Worm (Caenorhabditis elegans) whole organism, L4 larva: ENCODE measurements around the gene R10E11.5.

Experiments
- F37D6.2 ChIP-seq: sonication (generic microtip); optimal IDR thresholded peaks from 2 replicates; lab custom pipeline; 2016; ENCODE audit warnings: mild to moderate bottlenecking, missing genetic modification characterization, missing compliant biosample characterization
- F49E8.2 ChIP-seq: sonication (generic microtip); optimal IDR thresholded peaks from 2 replicates; lab custom pipeline; 2016; ENCODE audit warnings: missing compliant biosample characterization, mild to moderate bottlenecking, missing genetic modification characterization, borderline replicate concordance
- T20F7.1 ChIP-seq: fragments of 200-800 bp; sonication (Bioruptor generic); optimal IDR thresholded peaks from 2 replicates; lab custom pipeline; 2018; ENCODE audit warnings: mild to moderate bottlenecking, missing genetic modification characterization, missing compliant biosample characterization
- T26A8.4 ChIP-seq: fragments of 200-800 bp; sonication (Bioruptor generic); IDR thresholded peaks from 2 replicates; pipeline ENCODE4 v1.3.6; 2022; ENCODE audit warnings: missing genetic modification characterization, missing compliant biosample characterization
- Y5F2A.4 ChIP-seq: fragments of 200-800 bp; sonication (Bioruptor generic); optimal IDR thresholded peaks from 2 replicates; lab custom pipeline; 2018; ENCODE audit warnings: mild to moderate bottlenecking, missing genetic modification characterization, missing compliant biosample characterization
- ZK337.2 ChIP-seq: fragments of 200-800 bp; sonication (Bioruptor generic); IDR thresholded peaks from 2 replicates; pipeline ENCODE4 v1.3.6; 2022; ENCODE audit warnings: missing genetic modification reagents, missing genetic modification characterization, missing compliant biosample characterization
- ZK546.5 ChIP-seq, 2 experiments: sonication (generic microtip); optimal IDR thresholded peaks; 2 replicates each; lab custom pipeline; 2017; ENCODE audit warnings: missing biosample characterization in 2 of 2, missing genetic modification characterization in 2 of 2
- ama-1 ChIP-seq: fragments of 150-350 bp; optimal IDR thresholded peaks from 2 replicates; lab custom pipeline; 2014; ENCODE audit warnings: inconsistent platforms, mixed read lengths
- arid-1 ChIP-seq: fragments of 200-800 bp; sonication (Bioruptor generic); conservative IDR thresholded peaks from 2 replicates; pipeline ENCODE4 v1.3.6; 2022; ENCODE audit warnings: missing genetic modification reagents, missing genetic modification characterization, missing compliant biosample characterization
- attf-4 ChIP-seq: sonication (generic microtip); optimal IDR thresholded peaks from 3 replicates; lab custom pipeline; 2017; ENCODE audit warnings: missing biosample characterization, missing genetic modification characterization
- ceh-20 ChIP-seq: fragments of 200-800 bp; sonication (Bioruptor generic); IDR thresholded peaks from 2 replicates; pipeline ENCODE4 v1.3.6; 2022; ENCODE audit warnings: missing genetic modification reagents, missing genetic modification characterization, missing compliant biosample characterization
- ceh-28 ChIP-seq: fragments of 150-350 bp; optimal IDR thresholded peaks from 2 replicates; lab custom pipeline; 2014; ENCODE audit warnings: missing biosample characterization, missing genetic modification reagents, missing genetic modification characterization
- ceh-32 ChIP-seq: sonication (generic microtip); optimal IDR thresholded peaks from 2 replicates; lab custom pipeline; 2016; ENCODE audit warnings: mild to moderate bottlenecking, missing genetic modification characterization, missing compliant biosample characterization; ENCODE audit not compliant: poor library complexity
- ceh-44 ChIP-seq: fragments of 200-800 bp; sonication (Bioruptor generic); IDR thresholded peaks from 2 replicates; pipeline ENCODE4 v1.3.6; 2022; ENCODE audit warnings: missing genetic modification reagents, missing genetic modification characterization, missing compliant biosample characterization
- ceh-82 ChIP-seq: sonication (generic microtip); optimal IDR thresholded peaks from 2 replicates; lab custom pipeline; 2017; ENCODE audit warnings: missing biosample characterization, missing genetic modification characterization
- dmd-6 ChIP-seq: fragments of 200-800 bp; sonication (Bioruptor generic); IDR thresholded peaks from 2 replicates; pipeline ENCODE4 v1.3.6; 2022; ENCODE audit warnings: missing genetic modification reagents, missing genetic modification characterization, missing compliant biosample characterization
- dmd-8 ChIP-seq: fragments of 200-800 bp; sonication (Bioruptor generic); IDR thresholded peaks from 2 replicates; pipeline ENCODE4 v1.3.6; 2022; ENCODE audit warnings: missing genetic modification characterization, missing compliant biosample characterization
- dmd-9 ChIP-seq: fragments of 200-800 bp; sonication (Bioruptor generic); IDR thresholded peaks from 2 replicates; pipeline ENCODE4 v1.3.6; 2022; ENCODE audit warnings: missing genetic modification reagents, missing genetic modification characterization, missing compliant biosample characterization
- hif-1 ChIP-seq, 2 experiments: sonication (generic microtip); optimal IDR thresholded peaks; 2 replicates each; lab custom pipeline; 2016 to 2017; ENCODE audit warnings: missing compliant biosample characterization in 2 of 2, missing genetic modification characterization in 2 of 2, missing genetic modification reagents in 2 of 2, missing genotype in 2 of 2, mild to moderate bottlenecking in 1 of 2
- hlh-30 ChIP-seq: sonication (generic microtip); optimal IDR thresholded peaks from 2 replicates; lab custom pipeline; 2017; ENCODE audit warnings: antibody characterized with exemption, mild to moderate bottlenecking, missing genetic modification characterization, missing compliant biosample characterization; ENCODE audit not compliant: insufficient read depth
- hmg-1.1 ChIP-seq: fragments of 200-800 bp; sonication (Bioruptor generic); IDR thresholded peaks from 2 replicates; pipeline ENCODE4 v1.3.6; 2022; ENCODE audit warnings: missing genetic modification reagents, missing genetic modification characterization, missing compliant biosample characterization
- lin-1 ChIP-seq: fragments of 200-800 bp; sonication (Bioruptor generic); IDR thresholded peaks from 2 replicates; pipeline ENCODE4 v1.3.6; 2022; ENCODE audit warnings: missing genetic modification reagents, missing genetic modification characterization, missing compliant biosample characterization
- lsy-2 ChIP-seq, 2 experiments: fragments of 150-350 bp in 1 of 2; sonication (generic microtip) in 1 of 2; optimal IDR thresholded peaks; 2 replicates each; lab custom pipeline; 2014 to 2017; ENCODE audit warnings: missing biosample characterization in 2 of 2, missing genetic modification characterization in 2 of 2
- madf-9 ChIP-seq: fragments of 200-800 bp; sonication (Bioruptor generic); conservative IDR thresholded peaks from 2 replicates; pipeline ENCODE4 v1.3.6; 2022; ENCODE audit warnings: missing genetic modification reagents, missing genetic modification characterization, missing compliant biosample characterization
- mdl-1 ChIP-seq, 2 experiments: fragments of 150-350 bp in 1 of 2; sonication (generic microtip) in 1 of 2; optimal IDR thresholded peaks; 2 replicates each; lab custom pipeline; 2014 to 2017; ENCODE audit warnings: missing biosample characterization in 2 of 2, missing genetic modification characterization in 2 of 2
- mes-2 ChIP-seq: sonication (generic microtip); optimal IDR thresholded peaks from 2 replicates; lab custom pipeline; 2016; ENCODE audit warnings: missing genotype, mild to moderate bottlenecking, missing genetic modification characterization, missing compliant biosample characterization; ENCODE audit not compliant: poor library complexity, severe bottlenecking
- mxl-3 ChIP-seq: fragments of 200-800 bp; sonication (Bioruptor generic); optimal IDR thresholded peaks from 2 replicates; lab custom pipeline; 2018; ENCODE audit warnings: mild to moderate bottlenecking, missing genetic modification characterization, missing compliant biosample characterization
- nhr-10 ChIP-seq: fragments of 150-350 bp; optimal IDR thresholded peaks from 2 replicates; lab custom pipeline; 2014; ENCODE audit warnings: missing biosample characterization, missing genetic modification characterization
- nhr-102 ChIP-seq: sonication (generic microtip); optimal IDR thresholded peaks from 2 replicates; lab custom pipeline; 2016; ENCODE audit warnings: mild to moderate bottlenecking, missing genetic modification characterization, moderate library complexity, missing compliant biosample characterization
- nhr-11 ChIP-seq: fragments of 150-350 bp; optimal IDR thresholded peaks from 2 replicates; lab custom pipeline; 2014; ENCODE audit warnings: missing biosample characterization, missing genetic modification characterization
- nhr-111 ChIP-seq: fragments of 200-800 bp; sonication (Bioruptor generic); optimal IDR thresholded peaks from 2 replicates; lab custom pipeline; 2018; ENCODE audit warnings: mild to moderate bottlenecking, missing genetic modification characterization, missing compliant biosample characterization
- nhr-237 ChIP-seq: sonication (generic microtip); optimal IDR thresholded peaks from 2 replicates; lab custom pipeline; 2017; ENCODE audit warnings: missing biosample characterization, missing genetic modification characterization
- nhr-48 ChIP-seq: sonication (generic microtip); optimal IDR thresholded peaks from 2 replicates; lab custom pipeline; 2016; ENCODE audit warnings: mild to moderate bottlenecking, missing genetic modification characterization, missing compliant biosample characterization
- nhr-6 ChIP-seq: fragments of 150-350 bp; optimal IDR thresholded peaks from 2 replicates; lab custom pipeline; 2014; ENCODE audit warnings: missing biosample characterization, missing genetic modification characterization
- nhr-77 ChIP-seq: fragments of 150-350 bp; optimal IDR thresholded peaks from 2 replicates; lab custom pipeline; 2014; ENCODE audit warnings: missing biosample characterization, missing genetic modification characterization
- php-3 ChIP-seq: fragments of 200-800 bp; sonication (Bioruptor generic); IDR thresholded peaks from 2 replicates; pipeline ENCODE4 v1.3.6; 2022; ENCODE audit warnings: missing genetic modification reagents, missing genetic modification characterization, missing compliant biosample characterization
- rbr-2 ChIP-seq: sonication (generic microtip); optimal IDR thresholded peaks from 2 replicates; lab custom pipeline; 2016; ENCODE audit warnings: missing genotype, missing genetic modification characterization, missing compliant biosample characterization
- set-16 ChIP-seq: fragments of 200-800 bp; sonication (Bioruptor generic); IDR thresholded peaks from 2 replicates; pipeline ENCODE4 v1.3.6; 2022; ENCODE audit warnings: missing genetic modification reagents, missing genetic modification characterization, missing compliant biosample characterization
- snpc-1.2 ChIP-seq: fragments of 200-800 bp; sonication (Bioruptor generic); IDR thresholded peaks from 2 replicates; pipeline ENCODE4 v1.3.6; 2022; ENCODE audit warnings: missing genetic modification reagents, missing genetic modification characterization, missing compliant biosample characterization
- spr-3 ChIP-seq: fragments of 200-800 bp; sonication (Bioruptor generic); optimal IDR thresholded peaks from 2 replicates; lab custom pipeline; 2018; ENCODE audit warnings: mild to moderate bottlenecking, missing genetic modification characterization, missing compliant biosample characterization
- tag-97 ChIP-seq: fragments of 200-800 bp; sonication (Bioruptor generic); IDR thresholded peaks from 2 replicates; pipeline ENCODE4 v1.3.6; 2022; ENCODE audit warnings: missing genetic modification characterization, missing compliant biosample characterization
- tra-1 ChIP-seq: fragments of 200-800 bp; sonication (Bioruptor generic); IDR thresholded peaks from 2 replicates; pipeline ENCODE4 v1.3.6; 2022; ENCODE audit warnings: missing genetic modification reagents, missing genetic modification characterization, missing compliant biosample characterization
- unc-62 ChIP-seq, 3 experiments: fragments of 150-350 bp in 1 of 3; sonication (generic microtip); optimal IDR thresholded peaks in 2 of 3; peaks in 1 of 3; 1 replicate in 1 of 3; 2 replicates in 2 of 3; lab custom pipeline; 2014 to 2017; ENCODE audit warnings: missing biosample characterization in 3 of 3, missing genetic modification characterization in 3 of 3, missing genetic modification reagents in 3 of 3, missing genotype in 1 of 3
- vab-7 ChIP-seq: fragments of 200-800 bp; sonication (Bioruptor generic); IDR thresholded peaks from 2 replicates; pipeline ENCODE4 v1.3.6; 2022; ENCODE audit warnings: missing genetic modification reagents, missing genetic modification characterization, missing compliant biosample characterization
- zag-1 ChIP-seq: fragments of 150-350 bp; optimal IDR thresholded peaks from 2 replicates; lab custom pipeline; 2014; ENCODE audit warnings: missing biosample characterization, missing genetic modification characterization
- zfp-3 ChIP-seq: fragments of 200-800 bp; sonication (Bioruptor generic); conservative IDR thresholded peaks from 2 replicates; pipeline ENCODE4 v1.3.6; 2022; ENCODE audit warnings: missing genetic modification reagents, missing genetic modification characterization, missing compliant biosample characterization
- zip-11 ChIP-seq: fragments of 200-800 bp; sonication (Bioruptor generic); IDR thresholded peaks from 2 replicates; pipeline ENCODE4 v1.3.6; 2022; ENCODE audit warnings: missing genetic modification characterization, missing compliant biosample characterization
- zip-2 ChIP-seq: fragments of 150-350 bp; optimal IDR thresholded peaks from 2 replicates; lab custom pipeline; 2014; ENCODE audit warnings: missing biosample characterization, missing genetic modification characterization

R10E11.5 gene

DNA sequence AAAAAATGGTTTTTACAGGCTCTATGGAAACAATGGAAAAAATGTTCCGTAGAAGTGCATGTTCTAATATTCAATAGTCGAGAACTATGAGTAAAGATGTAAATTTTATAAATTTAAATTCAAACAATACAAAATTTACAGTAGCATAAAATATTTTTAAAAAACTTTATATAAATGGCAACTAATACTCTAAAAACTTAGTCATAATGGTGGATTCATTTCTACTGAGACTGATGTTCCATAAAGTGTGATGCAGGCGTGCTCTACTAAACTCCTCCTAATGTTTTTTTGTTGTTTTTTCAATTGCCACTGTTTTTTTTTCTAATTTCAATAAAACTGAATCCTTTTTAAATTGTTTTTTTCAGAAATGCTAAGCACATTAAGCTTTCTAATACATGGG lies 18.7 kb upstream of the R10E11.5 start, which contains the start of gene gtap-2 (continued):
- no peak for TF ChIP-seq zip-2 (tag; lab: Kevin White, UChicago)
- no peak for TF ChIP-seq zfp-3 (GFP tag; lab: Robert Waterston, UW)
- TF ChIP-seq ZK337.2, result no peak
- TF ChIP-seq snpc-1.2, result no peak
- TF ChIP-seq set-16 (GFP tag; lab: Robert Waterston, UW), result no peak
- TF ChIP-seq dmd-8 (GFP tag; lab: Robert Waterston, UW), result no peak
- TF ChIP-seq T26A8.4 (GFP tag; lab: Robert Waterston, UW), result no peak
- no peak for TF ChIP-seq unc-62 (GFP tag; optimal IDR thresholded peaks at IDR 0.05 in 1 of 2; lab: Kevin White, UChicago)
- TF ChIP-seq unc-62 (tag; optimal IDR thresholded peaks at IDR 0.05; lab: Kevin White, UChicago), result no peak
- no peak for TF ChIP-seq zip-11 (GFP tag; lab: Robert Waterston, UW)
- TF ChIP-seq hmg-1.1 (GFP tag; lab: Robert Waterston, UW), result no peak
- no peak for TF ChIP-seq mdl-1 (tag; optimal IDR thresholded peaks at IDR 0.05; lab: Kevin White, UChicago)
- no peak for TF ChIP-seq rbr-2 (tag; lab: Kevin White, UChicago)
- TF ChIP-seq nhr-111 (GFP tag; lab: Kevin White, UChicago), result no peak
- TF ChIP-seq mes-2, result peak; percentile 35
- TF ChIP-seq nhr-77 (tag; lab: Kevin White, UChicago), result no peak
- peak in 1 of 2 experiments; percentile 54 for TF ChIP-seq hif-1 (tag; optimal IDR thresholded peaks at IDR 0.05; lab: Kevin White, UChicago)
- TF ChIP-seq nhr-11 (tag; lab: Kevin White, UChicago), result no peak
- no peak for TF ChIP-seq ceh-28 (tag; lab: Kevin White, UChicago)
- TF ChIP-seq madf-9 (GFP tag; lab: Robert Waterston, UW), result no peak
- no peak for TF ChIP-seq vab-7

DNA sequence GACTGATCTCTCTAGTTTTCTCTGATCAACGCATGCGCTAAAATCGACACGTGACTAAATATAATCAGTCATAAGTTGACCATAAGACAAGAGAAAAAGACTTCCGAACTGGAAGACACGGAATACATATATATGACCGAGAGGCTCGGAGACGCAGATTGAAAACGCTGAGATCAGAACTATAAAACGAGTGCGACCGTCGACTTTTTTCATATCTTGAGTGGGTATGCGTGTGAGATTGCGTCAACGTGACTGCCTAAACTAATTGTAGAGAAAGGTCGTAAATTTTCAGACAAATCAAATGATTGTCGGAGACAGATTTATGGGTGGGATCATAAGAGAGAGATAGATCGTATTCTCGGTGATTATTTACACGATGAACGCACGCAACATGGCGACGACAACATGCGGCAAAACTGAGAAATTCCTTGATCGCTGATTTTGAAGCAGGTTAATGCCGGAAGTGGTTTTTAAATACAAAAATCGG lies 18.1 kb upstream of the R10E11.5 start:
- TF ChIP-seq rbr-2 (tag; lab: Kevin White, UChicago) (no peak), ceh-82 (tag; lab: Kevin White, UChicago) (no peak), attf-4 (no peak), spr-3 (no peak), php-3 (GFP tag; lab: Robert Waterston, UW) (peak; percentile 94), F37D6.2 (tag; lab: Kevin White, UChicago) (no peak), ama-1 (lab: Kevin White, UChicago) (peak; percentile 64), dmd-6 (GFP tag; lab: Robert Waterston, UW) (peak; percentile 37; the same call in 1 of the 2 replicates), lin-1 (GFP tag; lab: Robert Waterston, UW) (no peak), nhr-11 (tag; lab: Kevin White, UChicago) (no peak), mes-2 (no peak), hmg-1.1 (GFP tag; lab: Robert Waterston, UW) (no peak), ZK546.5 (tag; optimal IDR thresholded peaks at IDR 0.05; lab: Kevin White, UChicago) (no peak), Y5F2A.4 (GFP tag; lab: Kevin White, UChicago) (no peak), mxl-3 (peak; percentile 79), lsy-2 (tag; optimal IDR thresholded peaks at IDR 0.05; lab: Kevin White, UChicago) (peak; percentile 2 to 25), hlh-30 (tag; lab: Kevin White, UChicago) (peak; percentile 87), zag-1 (no peak), tra-1 (GFP tag; lab: Robert Waterston, UW) (0 out of 2 replicates have a peak, but pooled peaks have one; percentile 6), madf-9 (GFP tag; lab: Robert Waterston, UW) (no peak), arid-1 (GFP tag; lab: Robert Waterston, UW) (no peak), nhr-48 (tag; lab: Kevin White, UChicago) (peak; percentile 86), T20F7.1 (GFP tag; lab: Kevin White, UChicago) (no peak), zip-2 (tag; lab: Kevin White, UChicago) (peak; percentile 5), nhr-102 (tag; lab: Kevin White, UChicago) (no peak), dmd-9 (GFP tag; lab: Robert Waterston, UW) (no peak), snpc-1.2 (no peak), ceh-44 (GFP tag; lab: Robert Waterston, UW) (no peak), nhr-237 (tag; lab: Kevin White, UChicago) (no peak), F49E8.2 (tag; lab: Kevin White, UChicago) (no peak), nhr-10 (tag; lab: Kevin White, UChicago) (no peak), T26A8.4 (GFP tag; lab: Robert Waterston, UW) (0 out of 2 replicates have a peak, but pooled peaks have one; percentile 15), ceh-20 (GFP tag; lab: Robert Waterston, UW) (peak; percentile 72), tag-97 (GFP tag; lab: Robert Waterston, UW) (no peak), ceh-32 (tag; lab: Kevin White, UChicago) (no peak), nhr-6 (peak; percentile 38)
